Fruit fly (Drosophila melanogaster) Kc167 (cell line): Measurements from ENCODE around the gene Strip.

Experiments
- Myc ChIP-seq: fragments of >200 bp; optimal IDR thresholded peaks from 2 replicates; lab custom pipeline; 2017; ENCODE audit warnings: missing external identifiers
- Sin3A ChIP-seq: fragments of >200 bp; optimal IDR thresholded peaks from 2 replicates; lab custom pipeline; 2018; ENCODE audit warnings: missing external identifiers
- h ChIP-seq: fragments of >200 bp; optimal IDR thresholded peaks from 3 replicates; lab custom pipeline; 2018; ENCODE audit warnings: missing external identifiers
- insv ChIP-seq: fragments of >200 bp; optimal IDR thresholded peaks from 3 replicates; lab custom pipeline; 2018; ENCODE audit warnings: missing external identifiers
- psq ChIP-seq: fragments of >200 bp; optimal IDR thresholded peaks from 2 replicates; lab custom pipeline; 2017; ENCODE audit warnings: missing external identifiers
- ttk ChIP-seq: sonication (Bioruptor generic); optimal IDR thresholded peaks from 2 replicates; lab custom pipeline; 2017; ENCODE audit warnings: missing external identifiers

Gene Strip

dm6 chr3L:3308676-3309613 is 19.7 kb downstream of the Strip start:
- TF ChIP-seq h (no peak), Sin3A (lab: Kevin White, UChicago) (no peak), insv (lab: Kevin White, UChicago) (no peak), psq (lab: Kevin White, UChicago) (no peak), Myc (lab: Kevin White, UChicago) (no peak), ttk (lab: Kevin White, UChicago) (no peak)

- no peak for TF ChIP-seq Sin3A (lab: Kevin White, UChicago)
- no peak for TF ChIP-seq ttk (lab: Kevin White, UChicago)
- no peak for TF ChIP-seq psq (lab: Kevin White, UChicago)
- no peak for TF ChIP-seq Myc (lab: Kevin White, UChicago)
- TF ChIP-seq h = no peak
- TF ChIP-seq insv (lab: Kevin White, UChicago) = no peak
These were observed 21.1 kb downstream of the Strip start for dm6 chr3L:3307593-3307992.

DNA sequence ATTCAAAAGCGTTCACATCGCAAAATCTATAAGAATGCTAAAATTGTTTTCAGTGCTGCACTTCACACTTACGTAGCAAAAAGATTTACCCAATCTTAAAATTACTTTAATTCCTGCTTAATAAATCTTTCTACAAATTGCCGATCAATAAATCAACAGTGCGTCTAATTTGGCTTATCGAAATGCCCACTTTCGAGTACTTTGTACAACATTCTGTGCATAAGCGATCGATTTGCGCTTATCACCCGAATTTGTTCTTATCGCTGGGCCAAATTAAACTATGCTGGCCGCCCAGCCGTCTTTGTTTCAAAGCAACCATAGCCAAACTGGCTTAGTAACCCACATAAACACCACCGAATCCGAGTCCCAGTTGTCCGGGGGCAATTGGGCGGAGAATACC is 22.2 kb downstream of the Strip start:
- no peak for TF ChIP-seq Sin3A (lab: Kevin White, UChicago)
- no peak for TF ChIP-seq insv (lab: Kevin White, UChicago)
- no peak for TF ChIP-seq h
- no peak for TF ChIP-seq ttk (lab: Kevin White, UChicago)
- TF ChIP-seq Myc (lab: Kevin White, UChicago) = no peak
- no peak for TF ChIP-seq psq (lab: Kevin White, UChicago)

dm6 chr3L:3305430-3305829 is 23.2 kb downstream of the Strip start:
- TF ChIP-seq ttk (lab: Kevin White, UChicago) = no peak

DNA sequence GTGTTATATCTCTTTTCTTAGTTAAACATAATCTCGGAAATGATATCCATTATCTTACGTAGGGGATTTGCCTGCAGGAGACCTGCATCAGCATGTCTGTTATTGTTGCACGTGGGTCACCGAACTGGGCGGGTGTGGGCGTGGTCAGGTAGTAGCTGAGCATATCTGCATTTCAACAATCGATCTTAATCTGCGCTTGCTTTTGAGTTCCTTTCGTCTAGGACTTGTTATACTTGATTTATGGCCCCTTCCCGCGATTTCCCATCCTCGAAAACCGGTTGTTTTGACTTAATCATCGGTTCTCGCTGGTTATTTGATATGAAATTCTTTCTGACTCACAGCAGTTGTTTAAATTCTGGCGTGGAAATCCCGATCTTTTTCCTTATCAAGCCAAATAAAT is 23.9 kb downstream of the Strip start:
- TF ChIP-seq psq (lab: Kevin White, UChicago) (no peak), Myc (lab: Kevin White, UChicago) (no peak)

DNA sequence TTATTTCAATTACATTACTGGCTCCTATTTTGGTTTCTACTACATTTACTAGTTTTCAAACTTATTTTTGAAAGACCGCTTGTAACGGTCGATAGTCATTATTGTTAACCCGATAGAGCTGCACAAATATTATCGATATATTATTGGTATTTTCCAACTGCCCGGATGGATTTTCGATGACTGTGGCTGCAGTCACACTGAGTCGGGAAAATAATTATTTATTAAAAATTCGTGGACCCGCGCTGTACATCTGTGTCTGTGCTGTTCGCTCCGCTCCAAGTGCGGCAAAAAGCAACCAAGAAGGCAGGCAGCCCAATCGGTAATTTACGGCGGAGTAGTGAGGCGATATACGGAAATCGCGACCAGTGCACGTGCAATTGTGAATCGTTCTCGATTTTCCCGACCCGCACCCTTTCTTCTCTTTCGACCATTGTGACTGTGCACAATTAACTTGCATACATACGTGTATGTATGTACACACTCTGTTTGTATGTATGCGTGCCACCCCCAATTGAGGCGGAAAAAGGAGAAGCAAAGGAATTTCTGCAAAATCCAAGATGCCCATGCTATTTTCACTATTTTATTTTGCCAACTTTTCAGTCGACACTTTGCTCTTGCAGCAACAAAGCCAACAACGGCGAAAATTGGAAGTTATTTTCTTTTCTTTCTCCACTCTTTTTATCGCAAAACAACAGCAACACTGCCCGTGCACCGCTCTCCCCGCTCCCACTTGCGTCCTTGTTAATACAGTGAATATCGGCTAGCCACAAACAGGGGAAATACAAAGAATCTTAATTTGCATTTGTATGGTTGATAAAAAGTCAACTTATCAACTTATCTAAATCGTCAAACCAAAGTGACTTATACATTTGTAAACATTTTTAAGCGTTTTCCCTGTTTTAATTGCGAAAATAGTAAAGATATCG is 24.9 kb downstream of the Strip start, which contains the start of gene ZnT63C:
Gene ZnT63C, plus strand, starts transcription at position 175 of the 926 bp plus-strand sequence.
- no peak for TF ChIP-seq Myc (lab: Kevin White, UChicago)
- no peak for TF ChIP-seq h
- no peak for TF ChIP-seq ttk (lab: Kevin White, UChicago)
- no peak for TF ChIP-seq Sin3A (lab: Kevin White, UChicago)

- no peak for TF ChIP-seq psq (lab: Kevin White, UChicago)
- TF ChIP-seq insv (lab: Kevin White, UChicago) = no peak
- no peak for TF ChIP-seq Sin3A (lab: Kevin White, UChicago)
- TF ChIP-seq Myc (lab: Kevin White, UChicago) = no peak
- no peak for TF ChIP-seq ttk (lab: Kevin White, UChicago)
- no peak for TF ChIP-seq h
These were observed 25.6 kb downstream of the Strip start, which contains the start of gene CG14968 for dm6 chr3L:3303087-3303526. TSS of gene CG14968 (minus strand) at chr3L:3303112.

DNA sequence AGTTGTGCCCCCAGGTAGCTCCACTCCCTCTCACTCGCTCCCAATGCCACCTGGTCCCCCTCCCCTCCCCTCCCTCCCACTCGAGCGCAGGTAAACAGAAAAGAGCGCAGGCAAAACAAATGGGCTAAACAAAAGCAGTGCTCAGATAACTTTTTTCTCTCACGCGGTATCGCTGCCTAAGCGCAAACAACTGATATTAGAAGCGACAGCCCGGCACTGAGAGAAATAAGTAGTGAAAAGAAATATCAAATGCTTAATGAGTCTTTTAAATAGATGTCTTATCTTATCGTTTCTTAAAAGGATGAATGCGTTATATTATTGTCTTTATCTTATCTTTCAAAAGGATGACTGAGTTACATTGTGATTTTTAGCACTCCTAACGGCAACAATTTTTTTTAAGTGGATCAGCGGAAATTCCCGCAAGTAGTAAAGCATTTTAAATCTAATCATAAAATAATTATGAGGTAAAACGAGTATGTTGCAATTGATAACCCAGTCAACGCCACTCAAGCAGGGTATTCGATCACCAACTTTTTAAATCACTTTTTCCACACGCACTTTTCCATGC is 27.4 kb downstream of the Strip start:
- TF ChIP-seq h (no peak), Sin3A (lab: Kevin White, UChicago) (no peak), Myc (lab: Kevin White, UChicago) (no peak), insv (lab: Kevin White, UChicago) (no peak)

DNA sequence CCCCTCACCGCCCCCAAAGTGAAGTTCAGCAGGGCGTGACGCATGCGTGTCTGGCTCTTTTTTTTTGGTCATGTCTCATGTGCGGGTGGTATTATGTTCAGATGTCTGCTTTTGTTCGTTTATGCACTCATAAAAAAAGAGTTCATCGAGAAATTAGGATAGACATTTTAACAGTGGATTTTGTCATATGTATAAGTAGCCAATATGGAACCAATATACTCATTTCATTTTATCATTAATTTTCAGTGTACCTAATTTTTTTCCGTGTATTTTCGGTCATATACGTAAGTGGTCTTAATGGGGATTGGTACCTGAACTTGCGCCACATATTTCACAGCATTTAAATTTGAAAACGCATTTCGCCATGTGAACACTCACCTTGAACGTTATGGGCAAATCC is 28.3 kb downstream of the Strip start:
- no peak for TF ChIP-seq Myc (lab: Kevin White, UChicago)
- TF ChIP-seq h = no peak
- no peak for TF ChIP-seq insv (lab: Kevin White, UChicago)
- no peak for TF ChIP-seq Sin3A (lab: Kevin White, UChicago)
- TF ChIP-seq ttk (lab: Kevin White, UChicago) = no peak
- TF ChIP-seq psq (lab: Kevin White, UChicago) = no peak

DNA sequence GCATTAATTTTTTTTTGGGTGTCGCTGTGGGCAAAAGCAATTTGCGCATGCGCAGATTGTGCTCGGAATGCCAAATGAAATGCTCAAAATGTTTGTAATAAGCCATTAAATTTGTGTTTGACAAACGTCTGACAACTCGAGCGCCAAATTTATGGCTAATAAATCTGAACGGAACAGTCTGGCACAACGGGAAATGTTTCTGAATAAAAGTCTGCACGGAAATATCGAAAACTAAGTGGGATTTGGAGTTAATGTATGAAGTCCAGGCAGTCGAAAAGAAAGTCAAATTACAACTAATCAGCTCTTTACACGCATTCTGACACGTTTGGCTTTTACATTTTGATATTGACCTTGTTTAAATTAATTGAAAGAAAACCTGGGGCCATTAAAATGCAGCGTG is 37.5 kb downstream of the Strip start, which contains the start of gene CG12009:
Gene CG12009, plus strand, starts transcription at position 301 of the 400 bp plus-strand sequence.
- no peak for TF ChIP-seq ttk (lab: Kevin White, UChicago)
- no peak for TF ChIP-seq h
- no peak for TF ChIP-seq insv (lab: Kevin White, UChicago)
- TF ChIP-seq Sin3A (lab: Kevin White, UChicago) = no peak
- TF ChIP-seq Myc (lab: Kevin White, UChicago) = no peak
- TF ChIP-seq psq (lab: Kevin White, UChicago) = no peak

dm6 chr3L:3288414-3288813 is 40.3 kb downstream of the Strip start:
- no peak for TF ChIP-seq ttk (lab: Kevin White, UChicago)
- no peak for TF ChIP-seq Myc (lab: Kevin White, UChicago)
- TF ChIP-seq psq (lab: Kevin White, UChicago) = no peak
- no peak for TF ChIP-seq insv (lab: Kevin White, UChicago)
- no peak for TF ChIP-seq Sin3A (lab: Kevin White, UChicago)
- TF ChIP-seq h = no peak
